Fruit fly (Drosophila melanogaster) whole organism: Measurements from ENCODE around the gene Aptx.

ENCODE experiments used
- CG8478 ChIP-seq: fragments of >200 bp; optimal IDR thresholded peaks from 2 replicates; lab custom pipeline; 2018; ENCODE audit warnings: inconsistent platforms
- EcR ChIP-seq, 2 experiments: fragments of >200 bp; optimal IDR thresholded peaks; 2 replicates each; lab custom pipeline; 2017; ENCODE audit warnings: missing biosample characterization in 2 of 2, missing genetic modification characterization in 2 of 2, missing genetic modification reagents in 2 of 2
- pan ChIP-seq: fragments of >200 bp; optimal IDR thresholded peaks from 2 replicates; lab custom pipeline; 2017
- psq ChIP-seq: fragments of >200 bp; optimal IDR thresholded peaks from 2 replicates; lab custom pipeline; 2017
- usp ChIP-seq: fragments of >200 bp; optimal IDR thresholded peaks from 2 replicates; lab custom pipeline; 2017; ENCODE audit warnings: missing biosample characterization, missing genetic modification characterization, mixed read lengths

dm6 chr3R:19387608-19388007 is 15.6 kb upstream of the Aptx start, which contains the start of gene CG3734:
- no peak for TF ChIP-seq pan (lab: Kevin White, UChicago)
- TF ChIP-seq psq (lab: Kevin White, UChicago): no peak
- TF ChIP-seq EcR (GFP tag; optimal IDR thresholded peaks at IDR 0.05; lab: Kevin White, UChicago): no peak
- no peak for TF ChIP-seq CG8478 (lab: Kevin White, UChicago)
- no peak for TF ChIP-seq usp
